Worm (Caenorhabditis elegans) whole organism, young adult: ENCODE results near the gene srb-6.

ENCODE experiments used
- B0035.1 ChIP-seq: sonication (generic microtip); optimal IDR thresholded peaks from 2 replicates; lab custom pipeline; 2016; ENCODE audit warnings: missing genetic modification characterization, mild to moderate bottlenecking, missing compliant biosample characterization, missing genotype, missing genetic modification reagents
- B0336.3 ChIP-seq: fragments of 200-800 bp; sonication (Bioruptor generic); IDR thresholded peaks from 2 replicates; pipeline ENCODE4 v1.3.6; 2022; ENCODE audit warnings: missing genetic modification characterization, missing compliant biosample characterization
- C17E4.6 ChIP-seq: fragments of 200-800 bp; sonication (Bioruptor generic); IDR thresholded peaks from 2 replicates; pipeline ENCODE4 v1.3.6; 2022; ENCODE audit warnings: missing genetic modification reagents, missing genetic modification characterization, missing compliant biosample characterization
- D2030.7 ChIP-seq: fragments of 200-800 bp; sonication (Bioruptor generic); IDR thresholded peaks from 2 replicates; pipeline ENCODE4 v1.3.6; 2022; ENCODE audit warnings: missing genetic modification reagents, missing genetic modification characterization, missing compliant biosample characterization
- F22D6.2 ChIP-seq: sonication (generic microtip); optimal IDR thresholded peaks from 2 replicates; lab custom pipeline; 2016; ENCODE audit warnings: mild to moderate bottlenecking, missing genetic modification characterization, missing compliant biosample characterization
- F33H1.4 ChIP-seq: fragments of 200-800 bp; sonication (Bioruptor generic); IDR thresholded peaks from 2 replicates; pipeline ENCODE4 v1.3.6; 2022; ENCODE audit warnings: missing genetic modification reagents, missing genetic modification characterization, missing compliant biosample characterization
- F57C9.4 ChIP-seq: sonication (generic microtip); optimal IDR thresholded peaks from 2 replicates; lab custom pipeline; 2017; ENCODE audit warnings: mild to moderate bottlenecking, missing genetic modification characterization, missing compliant biosample characterization
- K11D2.4 ChIP-seq: fragments of 200-800 bp; sonication (Bioruptor generic); IDR thresholded peaks from 2 replicates; pipeline ENCODE4 v1.3.6; 2022; ENCODE audit warnings: missing genetic modification reagents, missing genetic modification characterization, missing compliant biosample characterization
- K12H6.12 ChIP-seq: fragments of 200-800 bp; sonication (Bioruptor generic); optimal IDR thresholded peaks from 2 replicates; lab custom pipeline; 2018; ENCODE audit warnings: mild to moderate bottlenecking, missing genetic modification characterization, missing compliant biosample characterization
- ZK185.1 ChIP-seq: sonication (generic microtip); optimal IDR thresholded peaks from 2 replicates; lab custom pipeline; 2016; ENCODE audit warnings: mild to moderate bottlenecking, missing genetic modification characterization, missing compliant biosample characterization; ENCODE audit not compliant: poor library complexity, severe bottlenecking
- atf-7 ChIP-seq: sonication (generic microtip); optimal IDR thresholded peaks from 2 replicates; lab custom pipeline; 2017; ENCODE audit warnings: mild to moderate bottlenecking, missing genetic modification characterization, missing compliant biosample characterization
- attf-5 ChIP-seq: fragments of 200-800 bp; sonication (Bioruptor generic); optimal IDR thresholded peaks from 2 replicates; lab custom pipeline; 2018; ENCODE audit warnings: mild to moderate bottlenecking, missing genetic modification characterization, missing compliant biosample characterization
- attf-6 ChIP-seq: fragments of 200-800 bp; sonication (Bioruptor generic); IDR thresholded peaks from 2 replicates; pipeline ENCODE4 v1.3.6; 2022; ENCODE audit warnings: missing genetic modification reagents, missing genetic modification characterization, missing compliant biosample characterization
- cebp-1 ChIP-seq, 2 experiments: fragments of 200-800 bp in 1 of 2; sonication (Bioruptor generic) in 1 of 2; sonication (generic microtip) in 1 of 2; IDR thresholded peaks in 1 of 2; optimal IDR thresholded peaks in 1 of 2; 2 replicates each; pipeline versions ENCODE4 v1.3.6 to Lab custom; 2017 to 2022; ENCODE audit warnings: missing compliant biosample characterization in 2 of 2, missing genetic modification characterization in 2 of 2, mild to moderate bottlenecking in 1 of 2, missing genetic modification reagents in 1 of 2, moderate library complexity in 1 of 2
- ceh-100 ChIP-seq: fragments of 200-800 bp; sonication (Bioruptor generic); IDR thresholded peaks from 2 replicates; pipeline ENCODE4 v1.3.6; 2022; ENCODE audit warnings: missing genetic modification reagents, missing genetic modification characterization, missing compliant biosample characterization
- ceh-27 ChIP-seq: fragments of 200-800 bp; sonication (Bioruptor generic); optimal IDR thresholded peaks from 2 replicates; lab custom pipeline; 2018; ENCODE audit warnings: mild to moderate bottlenecking, missing genetic modification characterization, moderate library complexity, missing compliant biosample characterization
- ceh-40 ChIP-seq: fragments of 200-800 bp; sonication (Bioruptor generic); IDR thresholded peaks from 2 replicates; pipeline ENCODE4 v1.3.6; 2022; ENCODE audit warnings: missing genetic modification characterization, missing compliant biosample characterization
- chd-7 ChIP-seq: sonication (generic microtip); optimal IDR thresholded peaks from 2 replicates; lab custom pipeline; 2016; ENCODE audit warnings: mild to moderate bottlenecking, missing genetic modification characterization, moderate library complexity, missing compliant biosample characterization
- die-1 ChIP-seq: sonication (generic microtip); optimal IDR thresholded peaks from 2 replicates; lab custom pipeline; 2016; ENCODE audit warnings: missing genotype, mild to moderate bottlenecking, missing genetic modification characterization, missing compliant biosample characterization
- dox-1 ChIP-seq: fragments of 200-800 bp; sonication (Bioruptor generic); IDR thresholded peaks from 2 replicates; pipeline ENCODE4 v1.3.6; 2022; ENCODE audit warnings: missing genetic modification reagents, missing genetic modification characterization, missing compliant biosample characterization
- efl-1 ChIP-seq: fragments of 150-350 bp; optimal IDR thresholded peaks from 2 replicates; lab custom pipeline; 2014; ENCODE audit warnings: missing biosample characterization, missing genetic modification reagents, missing genetic modification characterization
- egl-18 ChIP-seq: fragments of 200-800 bp; sonication (Bioruptor generic); IDR thresholded peaks from 2 replicates; pipeline ENCODE4 v1.3.6; 2022; ENCODE audit warnings: missing genetic modification reagents, missing genetic modification characterization, missing compliant biosample characterization
- egl-44 ChIP-seq: fragments of 200-800 bp; sonication (Bioruptor generic); IDR thresholded peaks from 2 replicates; pipeline ENCODE4 v1.3.6; 2022; ENCODE audit warnings: missing genetic modification reagents, missing genetic modification characterization, missing compliant biosample characterization
- egrh-3 ChIP-seq: fragments of 200-800 bp; sonication (Bioruptor generic); IDR thresholded peaks from 2 replicates; pipeline ENCODE4 v1.3.6; 2022; ENCODE audit warnings: missing genetic modification reagents, missing genetic modification characterization, missing compliant biosample characterization
- ekl-4 ChIP-seq: fragments of 200-800 bp; sonication (Bioruptor generic); IDR thresholded peaks from 2 replicates; pipeline ENCODE4 v1.3.6; 2022; ENCODE audit warnings: missing genetic modification reagents, missing genetic modification characterization, missing compliant biosample characterization
- hmg-1.2 ChIP-seq: fragments of 200-800 bp; sonication (Bioruptor generic); IDR thresholded peaks from 2 replicates; pipeline ENCODE4 v1.3.6; 2022; ENCODE audit warnings: missing genetic modification reagents, missing genetic modification characterization, missing compliant biosample characterization
- let-607 ChIP-seq, 2 experiments: fragments of 200-800 bp in 1 of 2; sonication (Bioruptor generic) in 1 of 2; sonication (generic microtip) in 1 of 2; optimal IDR thresholded peaks; 2 replicates each; lab custom pipeline; 2016 to 2018; ENCODE audit warnings: mild to moderate bottlenecking in 2 of 2, missing compliant biosample characterization in 2 of 2, missing genetic modification characterization in 2 of 2, moderate library complexity in 2 of 2, missing genotype in 1 of 2
- lin-40 ChIP-seq: sonication (generic microtip); optimal IDR thresholded peaks from 2 replicates; lab custom pipeline; 2016; ENCODE audit warnings: missing genetic modification characterization, mild to moderate bottlenecking, missing compliant biosample characterization, missing genotype, missing genetic modification reagents
- lsl-1 ChIP-seq: fragments of 200-800 bp; sonication (Bioruptor generic); optimal IDR thresholded peaks from 2 replicates; lab custom pipeline; 2018; ENCODE audit warnings: mild to moderate bottlenecking, missing genetic modification characterization, moderate library complexity, missing compliant biosample characterization
- madf-10 ChIP-seq: sonication (generic microtip); optimal IDR thresholded peaks from 2 replicates; lab custom pipeline; 2016; ENCODE audit warnings: mild to moderate bottlenecking, missing genetic modification characterization, missing compliant biosample characterization
- madf-6 ChIP-seq: fragments of 200-800 bp; sonication (Bioruptor generic); IDR thresholded peaks from 2 replicates; pipeline ENCODE4 v1.3.6; 2022; ENCODE audit warnings: missing genetic modification reagents, missing genetic modification characterization, missing compliant biosample characterization
- madf-8 ChIP-seq: fragments of 200-800 bp; sonication (Bioruptor generic); conservative IDR thresholded peaks from 2 replicates; pipeline ENCODE4 v1.3.6; 2022; ENCODE audit warnings: missing genetic modification reagents, missing genetic modification characterization, missing compliant biosample characterization
- nfyb-1 ChIP-seq: fragments of 200-800 bp; sonication (Bioruptor generic); IDR thresholded peaks from 2 replicates; pipeline ENCODE4 v1.3.6; 2022; ENCODE audit warnings: missing genetic modification reagents, missing genetic modification characterization, missing compliant biosample characterization
- nhr-80 ChIP-seq: sonication (generic microtip); optimal IDR thresholded peaks from 2 replicates; lab custom pipeline; 2016; ENCODE audit warnings: missing genetic modification characterization, missing compliant biosample characterization
- rcor-1 ChIP-seq: fragments of 200-800 bp; sonication (Bioruptor generic); IDR thresholded peaks from 2 replicates; pipeline ENCODE4 v1.3.6; 2022; ENCODE audit warnings: missing genetic modification reagents, missing genetic modification characterization, missing compliant biosample characterization
- snpc-1.3 ChIP-seq: sonication (generic microtip); optimal IDR thresholded peaks from 2 replicates; lab custom pipeline; 2017; ENCODE audit warnings: missing genetic modification characterization, mild to moderate bottlenecking, missing compliant biosample characterization, antibody characterized with exemption, moderate library complexity, missing genotype, missing genetic modification reagents; ENCODE audit not compliant: insufficient read depth
- snpc-3.4 ChIP-seq: sonication (generic microtip); optimal IDR thresholded peaks from 2 replicates; lab custom pipeline; 2017; ENCODE audit warnings: missing genetic modification characterization, mild to moderate bottlenecking, missing compliant biosample characterization, antibody characterized with exemption, moderate library complexity, missing genotype, missing genetic modification reagents
- snpc-4 ChIP-seq, 5 experiments: fragments of 150-350 bp in 1 of 5; sonication (generic microtip) in 4 of 5; optimal IDR thresholded peaks; 2 replicates each; lab custom pipeline; 2014 to 2018; ENCODE audit warnings: missing genetic modification characterization in 5 of 5, missing biosample characterization in 3 of 5, antibody characterized with exemption in 2 of 5, mild to moderate bottlenecking in 2 of 5, missing compliant biosample characterization in 2 of 5, missing genotype in 2 of 5, moderate library complexity in 2 of 5, missing genetic modification reagents in 1 of 5
- tbp1 ChIP-seq: fragments of 200-800 bp; sonication (Bioruptor generic); optimal IDR thresholded peaks from 2 replicates; lab custom pipeline; 2018; ENCODE audit warnings: mild to moderate bottlenecking, missing genetic modification characterization, missing compliant biosample characterization
- xnd-1 ChIP-seq: sonication (generic microtip); optimal IDR thresholded peaks from 2 replicates; lab custom pipeline; 2016; ENCODE audit warnings: missing genotype, missing genetic modification reagents, missing genetic modification characterization, missing compliant biosample characterization
- zfh-2 ChIP-seq: fragments of 200-800 bp; sonication (Bioruptor generic); conservative IDR thresholded peaks from 2 replicates; pipeline ENCODE4 v1.3.6; 2022; ENCODE audit warnings: missing genetic modification reagents, missing genetic modification characterization, missing compliant biosample characterization
- ztf-18 ChIP-seq: sonication (generic microtip); optimal IDR thresholded peaks from 2 replicates; lab custom pipeline; 2016; ENCODE audit warnings: missing genotype, mild to moderate bottlenecking, missing genetic modification characterization, missing compliant biosample characterization
- ztf-26 ChIP-seq: sonication (generic microtip); optimal IDR thresholded peaks from 2 replicates; lab custom pipeline; 2017; ENCODE audit warnings: missing genetic modification characterization, missing compliant biosample characterization

srb-6 gene

DNA sequence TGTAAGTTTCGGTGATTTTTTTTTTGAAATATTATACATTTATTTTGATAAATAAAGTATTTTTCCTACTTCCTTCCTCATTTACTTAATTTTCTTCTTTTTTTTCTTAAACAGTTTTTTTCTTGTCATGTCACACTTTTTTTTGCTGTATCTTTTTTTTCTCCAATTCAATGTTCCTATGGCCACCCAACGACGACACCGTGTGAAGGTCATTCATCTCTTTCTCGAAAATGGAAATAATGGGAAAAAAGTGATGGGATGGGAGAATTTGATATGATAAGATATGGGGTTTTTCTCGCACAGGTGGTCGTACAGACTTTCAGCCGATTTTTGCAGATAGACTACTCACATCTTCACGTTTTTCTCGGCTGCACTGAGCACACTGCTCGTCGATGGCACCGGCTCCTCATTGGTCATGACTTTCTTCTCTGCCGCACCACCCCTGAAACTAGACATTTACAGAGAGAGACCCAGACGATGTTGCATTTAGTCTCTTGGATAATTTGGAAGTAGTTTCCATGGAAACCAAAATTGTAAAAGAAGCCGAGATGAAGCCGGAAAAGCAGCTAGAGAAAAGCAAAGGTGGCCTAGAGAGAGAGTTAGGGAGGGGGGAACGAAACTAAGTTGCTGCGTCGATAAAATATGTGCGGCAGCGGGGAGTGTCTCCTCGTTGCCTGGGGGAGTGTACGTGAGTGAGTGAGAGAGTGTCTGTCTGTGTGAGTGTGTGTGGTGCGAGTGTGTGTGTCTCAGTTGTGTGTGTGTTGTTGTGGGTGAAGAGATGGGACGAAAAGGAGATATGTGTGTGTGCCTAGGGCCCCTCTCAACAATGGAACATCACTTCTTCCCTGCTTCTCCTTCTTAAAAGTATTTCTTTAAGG, 25.6 kb upstream of the srb-6 start, which contains the start of gene daf-19:
daf-19 (minus strand) TSS at position 442 of the 878 bp plus-strand sequence.
- peak; percentile 4 for TF ChIP-seq madf-10
- TF ChIP-seq egl-18 (GFP tag; lab: Robert Waterston, UW) = no peak
- TF ChIP-seq ceh-100 (GFP tag; lab: Robert Waterston, UW) = no peak; the same call in 1 of the 2 replicates
- TF ChIP-seq madf-6 (GFP tag; lab: Robert Waterston, UW) = peak; percentile 23; the same call in 1 of the 2 replicates
- peak; percentile 12 for TF ChIP-seq ztf-18
- no peak for TF ChIP-seq attf-6
- TF ChIP-seq lin-40 (tag; lab: Kevin White, UChicago) = peak; percentile 23
- TF ChIP-seq chd-7 (tag; lab: Kevin White, UChicago) = peak; percentile 40
- TF ChIP-seq zfh-2 (GFP tag; lab: Robert Waterston, UW) = peak; percentile 70
- TF ChIP-seq die-1 (tag; lab: Kevin White, UChicago) = peak; percentile 42
- peak in 1 of 2 experiments; percentile 4 for TF ChIP-seq let-607 (tag; optimal IDR thresholded peaks at IDR 0.05; lab: Kevin White, UChicago)
- TF ChIP-seq snpc-1.3 (tag; lab: Kevin White, UChicago) = no peak
- no peak for TF ChIP-seq cebp-1 (GFP tag; IDR thresholded peaks at IDR 0.05; lab: Robert Waterston, UW)
- peak; percentile 64 for TF ChIP-seq cebp-1 (tag; optimal IDR thresholded peaks at IDR 0.05; lab: Kevin White, UChicago)
- TF ChIP-seq rcor-1 = 0 out of 2 replicates have a peak, but pooled peaks have one; percentile 29
- TF ChIP-seq ekl-4 (GFP tag; lab: Robert Waterston, UW) = 0 out of 2 replicates have a peak, but pooled peaks have one; percentile 33
- TF ChIP-seq egl-44 (GFP tag; lab: Robert Waterston, UW) = no peak
- 0 out of 2 replicates have a peak, but pooled peaks have one; percentile 21 for TF ChIP-seq B0336.3 (GFP tag; lab: Robert Waterston, UW)
- peak; percentile 59 for TF ChIP-seq ceh-27 (GFP tag; lab: Kevin White, UChicago)
- no peak for TF ChIP-seq C17E4.6
- no peak for TF ChIP-seq B0035.1 (tag; lab: Kevin White, UChicago)
- peak; percentile 45 for TF ChIP-seq egrh-3 (GFP tag; lab: Robert Waterston, UW)
- peak; percentile 24 for TF ChIP-seq tbp1 (GFP tag; lab: Kevin White, UChicago)
- TF ChIP-seq snpc-4 (GFP tag; optimal IDR thresholded peaks at IDR 0.05; lab: Kevin White, UChicago) = no peak
- peak in 1 of 4 experiments; percentile 17 for TF ChIP-seq snpc-4 (tag; optimal IDR thresholded peaks at IDR 0.05; lab: Kevin White, UChicago)
- peak; percentile 4 for TF ChIP-seq atf-7
- TF ChIP-seq nfyb-1 (GFP tag; lab: Robert Waterston, UW) = peak; percentile 79
- peak; percentile 64; the same call in 1 of the 2 replicates for TF ChIP-seq hmg-1.2 (GFP tag; lab: Robert Waterston, UW)
- TF ChIP-seq K12H6.12 (tag; lab: Kevin White, UChicago) = peak; percentile 35
- TF ChIP-seq nhr-80 (tag; lab: Kevin White, UChicago) = peak; percentile 35
- TF ChIP-seq attf-5 (GFP tag; lab: Kevin White, UChicago) = peak; percentile 38
- peak; percentile 6 for TF ChIP-seq ztf-26 (tag; lab: Kevin White, UChicago)
- TF ChIP-seq K11D2.4 (GFP tag; lab: Robert Waterston, UW) = 0 out of 2 replicates have a peak, but pooled peaks have one; percentile 31
- peak; percentile 57 for TF ChIP-seq dox-1 (GFP tag; lab: Robert Waterston, UW)

- TF ChIP-seq F22D6.2 = no peak
- 0 out of 2 replicates have a peak, but pooled peaks have one; percentile 40 for TF ChIP-seq D2030.7 (GFP tag; lab: Robert Waterston, UW)
- no peak for TF ChIP-seq ceh-40 (GFP tag; lab: Robert Waterston, UW)
- peak; percentile 39 for TF ChIP-seq lsl-1 (GFP tag; lab: Kevin White, UChicago)
- no peak for TF ChIP-seq F57C9.4 (tag; lab: Kevin White, UChicago)
- peak; percentile 47 for TF ChIP-seq xnd-1 (tag; lab: Kevin White, UChicago)
- peak; percentile 81 for TF ChIP-seq madf-6 (GFP tag; lab: Robert Waterston, UW)
- TF ChIP-seq snpc-3.4 (tag; lab: Kevin White, UChicago) = peak; percentile 7
- TF ChIP-seq snpc-4 (GFP tag; optimal IDR thresholded peaks at IDR 0.05; lab: Kevin White, UChicago) = no peak
- TF ChIP-seq snpc-4 (tag; optimal IDR thresholded peaks at IDR 0.05; lab: Kevin White, UChicago) = peak in 1 of 4 experiments; percentile 30
- TF ChIP-seq efl-1 (GFP tag; lab: Kevin White, UChicago) = peak; percentile 90
- peak; percentile 82 for TF ChIP-seq F33H1.4
- TF ChIP-seq ZK185.1 (tag; lab: Kevin White, UChicago) = no peak
- peak; percentile 75 for TF ChIP-seq madf-8
Observed at ce11 chrII:10170837-10171318, 23.8 kb upstream of the srb-6 start, which contains the start of gene gpd-4. Gene gpd-4, plus strand, starts transcription at chrII:10171268.
